Fruit fly (Drosophila melanogaster): ENCODE results near the gene CG1409.

DNA sequence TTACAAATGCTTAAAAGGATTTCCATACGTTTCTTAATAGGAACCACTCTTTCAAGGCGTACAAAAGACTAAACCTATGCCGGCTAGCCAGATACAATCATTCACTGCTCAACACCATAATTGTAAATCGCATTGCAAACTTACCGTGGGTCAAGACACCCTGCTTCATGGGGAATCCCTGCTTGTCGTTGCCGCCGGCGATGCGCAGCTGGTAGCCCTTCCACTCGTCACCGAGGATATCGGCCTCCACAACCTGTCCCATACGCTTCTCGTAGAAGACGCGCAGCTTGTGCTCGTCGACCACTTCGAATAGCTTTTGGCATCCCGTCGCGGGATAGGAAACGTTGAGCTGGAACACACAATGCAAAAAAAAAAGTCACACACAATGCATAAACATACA lies 42.7 kb downstream of the CG1409 start:
- TF ChIP-seq CG14711 (tag; optimal IDR thresholded peaks at IDR 0.05), result no peak
- no peak for TF ChIP-seq CG11617 (GFP tag; optimal IDR thresholded peaks at IDR 0.05)
- TF ChIP-seq CG12768 (GFP tag; optimal IDR thresholded peaks at IDR 0.05), result no peak
- no peak for TF ChIP-seq ovo (GFP tag; optimal IDR thresholded peaks at IDR 0.05)
- no peak for TF ChIP-seq Hr96 (GFP tag; optimal IDR thresholded peaks at IDR 0.05)
- no peak for TF ChIP-seq toe (GFP tag; optimal IDR thresholded peaks at IDR 0.05)
- TF ChIP-seq Crg-1 (GFP tag; optimal IDR thresholded peaks at IDR 0.05), result no peak
- no peak for TF ChIP-seq CG5204 (GFP tag; optimal IDR thresholded peaks at IDR 0.05)
- TF ChIP-seq CG7045 (GFP tag; optimal IDR thresholded peaks at IDR 0.05), result no peak
- TF ChIP-seq kay (GFP tag; ENCODE audit: borderline replicate concordance), result no peak
- no peak for TF ChIP-seq tj (GFP tag; optimal IDR thresholded peaks at IDR 0.05)
- no peak for TF ChIP-seq cnc (optimal IDR thresholded peaks at IDR 0.05)
